Fruit fly (Drosophila melanogaster): Measurements from ENCODE around the gene TotF.

The TotF gene

dm6 chr2L:19899498-19899897 is 12.7 kb downstream of the TotF start (continued):
- TF ChIP-seq CG16779 (tag; optimal IDR thresholded peaks at IDR 0.05) (no peak), topi (GFP tag; optimal IDR thresholded peaks at IDR 0.05) (no peak), Eip78C (GFP tag) (peak; percentile 21), Met (GFP tag; optimal IDR thresholded peaks at IDR 0.05) (no peak), acj6 (GFP tag; optimal IDR thresholded peaks at IDR 0.05) (peak; percentile 3), CG9139 (GFP tag; optimal IDR thresholded peaks at IDR 0.05) (no peak), Eip75B (GFP tag; optimal IDR thresholded peaks at IDR 0.05) (no peak)

- TF ChIP-seq CG8632 (GFP tag; optimal IDR thresholded peaks at IDR 0.05) (no peak), cyc (GFP tag; optimal IDR thresholded peaks at IDR 0.05) (no peak), pdm3 (GFP tag; optimal IDR thresholded peaks at IDR 0.05) (no peak), CG31627 (GFP tag; optimal IDR thresholded peaks at IDR 0.05) (no peak)
Measured at dm6 chr2L:19898540-19899300, 13.5 kb downstream of the TotF start.

dm6 chr2L:19897027-19897426 is 15.2 kb downstream of the TotF start:
- TF ChIP-seq CG32006 (GFP tag; optimal IDR thresholded peaks at IDR 0.05) (no peak), fkh (GFP tag; optimal IDR thresholded peaks at IDR 0.05) (no peak), Hr38 (GFP tag; optimal IDR thresholded peaks at IDR 0.05) (no peak), fd59A (GFP tag; optimal IDR thresholded peaks at IDR 0.05) (no peak), acj6 (GFP tag; optimal IDR thresholded peaks at IDR 0.05) (no peak), CG1621 (tag; optimal IDR thresholded peaks at IDR 0.05) (no peak), CG6854 (GFP tag; optimal IDR thresholded peaks at IDR 0.05) (no peak)

dm6 chr2L:19895526-19896185 is 16.5 kb downstream of the TotF start:
- TF ChIP-seq CG6854 (GFP tag; optimal IDR thresholded peaks at IDR 0.05) (no peak), topi (GFP tag; optimal IDR thresholded peaks at IDR 0.05) (peak; percentile 74), Sox15 (GFP tag; optimal IDR thresholded peaks at IDR 0.05) (peak; percentile 72), CG8319 (GFP tag; optimal IDR thresholded peaks at IDR 0.05) (peak; percentile 64), esn (GFP tag; optimal IDR thresholded peaks at IDR 0.05) (peak; percentile 87), OdsH (GFP tag; optimal IDR thresholded peaks at IDR 0.05) (peak; percentile 92), CG9139 (GFP tag; optimal IDR thresholded peaks at IDR 0.05) (peak; percentile 10), CG4318 (GFP tag; optimal IDR thresholded peaks at IDR 0.05) (peak; percentile 90), CG31627 (GFP tag; optimal IDR thresholded peaks at IDR 0.05) (peak; percentile 49), CG6792 (GFP tag; optimal IDR thresholded peaks at IDR 0.05) (peak; percentile 83), spab (GFP tag; optimal IDR thresholded peaks at IDR 0.05) (peak; percentile 88), Blimp-1 (GFP tag; optimal IDR thresholded peaks at IDR 0.05) (peak; percentile 35), CG6276 (GFP tag; optimal IDR thresholded peaks at IDR 0.05) (peak; percentile 87), CG10631 (GFP tag; optimal IDR thresholded peaks at IDR 0.05) (peak; percentile 90), CG15336 (GFP tag; IDR thresholded peaks at IDR 0.05) (peak; percentile 76), Lpt (GFP tag; optimal IDR thresholded peaks at IDR 0.05) (peak; percentile 78), achi (GFP tag; optimal IDR thresholded peaks at IDR 0.05) (peak; percentile 88), CG1621 (tag; optimal IDR thresholded peaks at IDR 0.05) (peak; percentile 67), CG34406 (GFP tag; optimal IDR thresholded peaks at IDR 0.05) (peak; percentile 86), Met (GFP tag; optimal IDR thresholded peaks at IDR 0.05) (peak; percentile 78), net (GFP tag; optimal IDR thresholded peaks at IDR 0.05) (peak; percentile 84), Gug (GFP tag; IDR thresholded peaks at IDR 0.05) (peak; percentile 59; the same call in 1 of the 2 replicates), fd59A (GFP tag; optimal IDR thresholded peaks at IDR 0.05) (peak; percentile 71), CG11902 (GFP tag; optimal IDR thresholded peaks at IDR 0.05) (peak; percentile 39), vri (GFP tag; optimal IDR thresholded peaks at IDR 0.05) (no peak), Sox102F (GFP tag; optimal IDR thresholded peaks at IDR 0.05) (peak; percentile 4), Hr39 (GFP tag; optimal IDR thresholded peaks at IDR 0.05) (peak; percentile 40), salr (GFP tag; optimal IDR thresholded peaks at IDR 0.05) (peak; percentile 24 to 96), Sox14 (GFP tag; optimal IDR thresholded peaks at IDR 0.05) (peak; percentile 64), Smox (GFP tag; optimal IDR thresholded peaks at IDR 0.05) (peak; percentile 74), Eip75B (GFP tag; optimal IDR thresholded peaks at IDR 0.05) (peak; percentile 70), CG6808 (GFP tag; optimal IDR thresholded peaks at IDR 0.05) (peak; percentile 86), CG3032 (tag; optimal IDR thresholded peaks at IDR 0.05) (peak; percentile 86), Eip78C (GFP tag) (peak; percentile 96), pdm3 (GFP tag; optimal IDR thresholded peaks at IDR 0.05) (peak; percentile 82)

Measured in whole organism, prepupa.